Worm (Caenorhabditis elegans) whole organism, midembryonic: ENCODE results near the gene efa-6.

Experiments used
- T22C8.4 ChIP-seq: fragments of 200-800 bp; sonication (Bioruptor generic); IDR thresholded peaks from 2 replicates; pipeline ENCODE4 v1.3.6; 2022; ENCODE audit warnings: missing genetic modification characterization, missing compliant biosample characterization
- cog-1 ChIP-seq: sonication (generic microtip); optimal IDR thresholded peaks from 2 replicates; lab custom pipeline; 2016; ENCODE audit warnings: missing genetic modification characterization, missing compliant biosample characterization
- flt-1 ChIP-seq: fragments of 200-800 bp; sonication (Bioruptor generic); IDR thresholded peaks from 2 replicates; pipeline ENCODE4 v1.3.6; 2022; ENCODE audit warnings: missing genetic modification characterization, missing compliant biosample characterization
- klf-2 ChIP-seq: fragments of 200-800 bp; sonication (Bioruptor generic); conservative IDR thresholded peaks from 2 replicates; pipeline ENCODE4 v1.3.6; 2022; ENCODE audit warnings: missing genetic modification reagents, missing genetic modification characterization, missing compliant biosample characterization
- med-1 ChIP-seq: sonication (generic microtip); optimal IDR thresholded peaks from 2 replicates; lab custom pipeline; 2017; ENCODE audit warnings: missing genetic modification characterization, mild to moderate bottlenecking, missing compliant biosample characterization, antibody characterized with exemption, missing genetic modification reagents; ENCODE audit not compliant: insufficient read depth
- ref-1 ChIP-seq: fragments of 200-800 bp; sonication (Bioruptor generic); conservative IDR thresholded peaks from 2 replicates; pipeline ENCODE4 v1.3.6; 2022; ENCODE audit warnings: missing genetic modification reagents, missing genetic modification characterization, missing compliant biosample characterization
- tab-1 ChIP-seq: fragments of 200-800 bp; sonication (Bioruptor generic); IDR thresholded peaks from 2 replicates; pipeline ENCODE4 v1.3.6; 2022; ENCODE audit warnings: missing genetic modification characterization, missing compliant biosample characterization
- ztf-23 ChIP-seq: fragments of 200-800 bp; sonication (Bioruptor generic); IDR thresholded peaks from 2 replicates; pipeline ENCODE4 v1.3.6; 2022; ENCODE audit warnings: missing genetic modification reagents, missing genetic modification characterization, missing compliant biosample characterization
- ztf-29 ChIP-seq: fragments of 200-800 bp; sonication (Bioruptor generic); IDR thresholded peaks from 2 replicates; pipeline ENCODE4 v1.3.6; 2022; ENCODE audit warnings: missing genetic modification reagents, missing genetic modification characterization, missing compliant biosample characterization

DNA sequence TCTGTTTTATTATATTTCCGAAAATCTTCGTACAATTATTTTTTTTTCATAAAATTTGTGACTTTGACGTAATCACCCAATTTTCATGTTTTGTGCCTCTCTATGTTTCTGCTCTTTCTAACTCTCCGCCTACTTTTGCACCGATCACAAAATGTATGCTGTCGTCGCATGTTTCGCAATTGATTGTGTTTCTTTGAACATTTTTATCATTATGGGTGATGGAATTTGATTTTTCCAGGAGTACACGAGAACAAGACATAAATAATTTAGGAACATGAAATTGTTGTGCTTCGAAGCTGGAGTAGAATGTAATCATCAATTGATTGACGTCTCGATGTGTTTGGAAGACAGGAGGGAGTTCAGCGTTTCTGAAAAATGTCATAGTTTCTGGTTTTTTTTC is 13.6 kb downstream of the efa-6 start:
- TF ChIP-seq ref-1 (GFP tag; lab: Robert Waterston, UW) (no peak), cog-1 (no peak), ztf-29 (no peak), ztf-23 (GFP tag; lab: Robert Waterston, UW) (no peak), klf-2 (GFP tag; lab: Robert Waterston, UW) (no peak), tab-1 (GFP tag; lab: Robert Waterston, UW) (no peak), med-1 (GFP tag; lab: Kevin White, UChicago) (no peak), T22C8.4 (GFP tag; lab: Robert Waterston, UW) (no peak), flt-1 (no peak)
